Worm (Caenorhabditis elegans) whole organism, L1 larva: ENCODE results near the gene ZK795.2.
A peak's percentile ranks its signal among the peaks of the same experiment; 100 is the strongest.

Experiments used
- C04F5.9 ChIP-seq: sonication (generic microtip); optimal IDR thresholded peaks from 2 replicates; lab custom pipeline; 2016; ENCODE audit warnings: missing genetic modification characterization, missing compliant biosample characterization
- Y116A8C.19 ChIP-seq: sonication (generic microtip); optimal IDR thresholded peaks from 2 replicates; lab custom pipeline; 2016; ENCODE audit warnings: missing compliant biosample characterization, missing genetic modification characterization, borderline replicate concordance
- aha-1 ChIP-seq: fragments of 150-350 bp; optimal IDR thresholded peaks from 2 replicates; lab custom pipeline; 2014; ENCODE audit warnings: missing biosample characterization, missing genetic modification characterization
- ama-1 ChIP-seq: fragments of 150-350 bp; optimal IDR thresholded peaks from 2 replicates; lab custom pipeline; 2014
- blmp-1 ChIP-seq: fragments of 150-350 bp; optimal IDR thresholded peaks from 2 replicates; lab custom pipeline; 2014; ENCODE audit warnings: missing biosample characterization, missing genetic modification characterization
- ceh-8 ChIP-seq: fragments of 200-800 bp; sonication (Bioruptor generic); optimal IDR thresholded peaks from 2 replicates; lab custom pipeline; 2018; ENCODE audit warnings: mild to moderate bottlenecking, missing genetic modification characterization, moderate library complexity, missing compliant biosample characterization
- ceh-88 ChIP-seq: fragments of 200-800 bp; sonication (Bioruptor generic); IDR thresholded peaks from 2 replicates; pipeline ENCODE4 v1.3.6; 2022; ENCODE audit warnings: missing genetic modification characterization, missing compliant biosample characterization
- ceh-90 ChIP-seq: sonication (generic microtip); optimal IDR thresholded peaks from 2 replicates; lab custom pipeline; 2016; ENCODE audit warnings: missing genetic modification characterization, missing compliant biosample characterization
- ces-1 ChIP-seq: fragments of 150-350 bp; optimal IDR thresholded peaks from 2 replicates; lab custom pipeline; 2014; ENCODE audit warnings: missing biosample characterization, missing genetic modification reagents, missing genetic modification characterization
- dpl-1 ChIP-seq, 3 experiments: fragments of 150-350 bp in 2 of 3; sonication (generic microtip) in 1 of 3; optimal IDR thresholded peaks; 2 replicates each; lab custom pipeline; 2014 to 2017; ENCODE audit warnings: missing biosample characterization in 3 of 3, missing genetic modification characterization in 3 of 3, missing genetic modification reagents in 3 of 3
- dsc-1 ChIP-seq: sonication (generic microtip); optimal IDR thresholded peaks from 2 replicates; lab custom pipeline; 2016; ENCODE audit warnings: mild to moderate bottlenecking, missing genetic modification characterization, missing compliant biosample characterization
- efl-1 ChIP-seq, 4 experiments: fragments of 150-350 bp; optimal IDR thresholded peaks in 3 of 4; peaks in 1 of 4; 1 replicate in 1 of 4; 2 replicates in 3 of 4; lab custom pipeline; 2014; ENCODE audit warnings: missing biosample characterization in 2 of 4, missing genetic modification characterization in 2 of 4, missing genetic modification reagents in 2 of 4
- egl-27 ChIP-seq, 2 experiments: fragments of 150-350 bp in 1 of 2; sonication (generic microtip); optimal IDR thresholded peaks; 3 replicates each; lab custom pipeline; 2017 to 2018; ENCODE audit warnings: missing biosample characterization in 2 of 2, missing genetic modification characterization in 2 of 2, missing genetic modification reagents in 2 of 2
- elt-3 ChIP-seq, 6 experiments: fragments of 150-350 bp in 1 of 6; sonication (generic microtip); optimal IDR thresholded peaks; 2 replicates each; lab custom pipeline; 2017 to 2018; ENCODE audit warnings: missing biosample characterization in 6 of 6, missing genetic modification characterization in 6 of 6, inconsistent platforms in 1 of 6
- ets-5 ChIP-seq: fragments of 200-800 bp; sonication (Bioruptor generic); IDR thresholded peaks from 2 replicates; pipeline ENCODE4 v1.3.6; 2022; ENCODE audit warnings: missing genetic modification characterization, missing compliant biosample characterization
- fkh-10 ChIP-seq: sonication (generic microtip); optimal IDR thresholded peaks from 2 replicates; lab custom pipeline; 2017; ENCODE audit warnings: missing biosample characterization, missing genetic modification reagents, missing genetic modification characterization
- fkh-4 ChIP-seq: sonication (generic microtip); optimal IDR thresholded peaks from 2 replicates; lab custom pipeline; 2016; ENCODE audit warnings: missing compliant biosample characterization, missing genetic modification characterization, borderline replicate concordance
- fkh-8 ChIP-seq: sonication (generic microtip); optimal IDR thresholded peaks from 2 replicates; lab custom pipeline; 2016; ENCODE audit warnings: mild to moderate bottlenecking, missing genetic modification characterization, missing compliant biosample characterization
- fos-1 ChIP-seq: fragments of 150-350 bp; optimal IDR thresholded peaks from 2 replicates; lab custom pipeline; 2014; ENCODE audit warnings: missing biosample characterization, missing genetic modification characterization
- grh-1 ChIP-seq: fragments of 200-800 bp; sonication (Bioruptor generic); IDR thresholded peaks from 2 replicates; pipeline ENCODE4 v1.3.6; 2022; ENCODE audit warnings: missing genetic modification reagents, missing genetic modification characterization, missing compliant biosample characterization
- hlh-17 ChIP-seq: fragments of 200-800 bp; sonication (Bioruptor generic); optimal IDR thresholded peaks from 2 replicates; lab custom pipeline; 2018; ENCODE audit warnings: missing genetic modification characterization, mild to moderate bottlenecking, missing compliant biosample characterization, moderate library complexity, borderline replicate concordance
- hlh-4 ChIP-seq: sonication (generic microtip); optimal IDR thresholded peaks from 2 replicates; lab custom pipeline; 2016; ENCODE audit warnings: mild to moderate bottlenecking, missing genetic modification characterization, missing compliant biosample characterization
- irx-1 ChIP-seq: sonication (generic microtip); optimal IDR thresholded peaks from 2 replicates; lab custom pipeline; 2016; ENCODE audit warnings: missing genetic modification characterization, missing compliant biosample characterization
- jun-1 ChIP-seq: fragments of 150-350 bp; optimal IDR thresholded peaks from 2 replicates; lab custom pipeline; 2014; ENCODE audit warnings: missing biosample characterization, missing genetic modification reagents, missing genetic modification characterization
- lin-13 ChIP-seq: fragments of 150-350 bp; optimal IDR thresholded peaks from 2 replicates; lab custom pipeline; 2014; ENCODE audit warnings: missing biosample characterization, missing genetic modification reagents, missing genetic modification characterization
- lin-14 ChIP-seq: fragments of 200-800 bp; sonication (Bioruptor generic); optimal IDR thresholded peaks from 2 replicates; lab custom pipeline; 2018; ENCODE audit warnings: mild to moderate bottlenecking, missing genetic modification characterization, moderate library complexity, missing compliant biosample characterization
- lin-35 ChIP-seq, 2 experiments: fragments of 150-350 bp; optimal IDR thresholded peaks; 2 replicates each; lab custom pipeline; 2014; ENCODE audit warnings: missing biosample characterization in 2 of 2, missing genetic modification characterization in 2 of 2, missing genetic modification reagents in 2 of 2
- mab-9 ChIP-seq: fragments of 200-800 bp; sonication (Bioruptor generic); IDR thresholded peaks from 2 replicates; pipeline ENCODE4 v1.3.6; 2022; ENCODE audit warnings: missing genetic modification reagents, missing genetic modification characterization, missing compliant biosample characterization
- mef-2 ChIP-seq: fragments of 150-350 bp; optimal IDR thresholded peaks from 2 replicates; lab custom pipeline; 2014; ENCODE audit warnings: missing biosample characterization, missing genetic modification characterization
- mep-1 ChIP-seq: fragments of 150-350 bp; optimal IDR thresholded peaks from 2 replicates; lab custom pipeline; 2014; ENCODE audit warnings: missing biosample characterization, missing genetic modification characterization
- nhr-11 ChIP-seq: fragments of 150-350 bp; optimal IDR thresholded peaks from 2 replicates; lab custom pipeline; 2014; ENCODE audit warnings: missing biosample characterization, missing genetic modification characterization
- nhr-19 ChIP-seq: fragments of 200-800 bp; sonication (Bioruptor generic); conservative IDR thresholded peaks from 2 replicates; pipeline ENCODE4 v1.3.6; 2022; ENCODE audit warnings: missing genetic modification characterization, missing compliant biosample characterization
- nhr-20 ChIP-seq: sonication (generic microtip); optimal IDR thresholded peaks from 2 replicates; lab custom pipeline; 2016; ENCODE audit warnings: mild to moderate bottlenecking, missing genetic modification characterization, missing compliant biosample characterization
- nhr-28 ChIP-seq: fragments of 150-350 bp; optimal IDR thresholded peaks from 2 replicates; lab custom pipeline; 2014; ENCODE audit warnings: missing biosample characterization, missing genetic modification characterization
- nhr-47 ChIP-seq: sonication (generic microtip); optimal IDR thresholded peaks from 2 replicates; lab custom pipeline; 2016; ENCODE audit warnings: mild to moderate bottlenecking, missing genetic modification characterization, moderate library complexity, missing compliant biosample characterization
- nhr-71 ChIP-seq: sonication (generic microtip); optimal IDR thresholded peaks from 2 replicates; lab custom pipeline; 2016; ENCODE audit warnings: mild to moderate bottlenecking, missing genetic modification characterization, moderate library complexity, missing compliant biosample characterization
- nhr-84 ChIP-seq: sonication (generic microtip); optimal IDR thresholded peaks from 2 replicates; lab custom pipeline; 2017; ENCODE audit warnings: missing biosample characterization, missing genetic modification characterization
- pag-3 ChIP-seq: sonication (generic microtip); optimal IDR thresholded peaks from 2 replicates; lab custom pipeline; 2017; ENCODE audit warnings: missing genetic modification characterization, mild to moderate bottlenecking, missing compliant biosample characterization, antibody characterized with exemption, borderline replicate concordance; ENCODE audit not compliant: insufficient read depth
- rnt-1 ChIP-seq: sonication (generic microtip); optimal IDR thresholded peaks from 2 replicates; lab custom pipeline; 2016; ENCODE audit warnings: mild to moderate bottlenecking, missing genetic modification characterization, moderate library complexity, missing compliant biosample characterization
- snu-23 ChIP-seq: sonication (generic microtip); optimal IDR thresholded peaks from 2 replicates; lab custom pipeline; 2016; ENCODE audit warnings: missing genetic modification characterization, missing compliant biosample characterization
- sptf-1 ChIP-seq: fragments of 150-350 bp; optimal IDR thresholded peaks from 2 replicates; lab custom pipeline; 2014; ENCODE audit warnings: missing biosample characterization, missing genetic modification characterization
- sup-37 ChIP-seq: fragments of 200-800 bp; sonication (Bioruptor generic); optimal IDR thresholded peaks from 2 replicates; lab custom pipeline; 2018; ENCODE audit warnings: mild to moderate bottlenecking, missing genetic modification characterization, missing compliant biosample characterization
- swsn-7 ChIP-seq: sonication (generic microtip); optimal IDR thresholded peaks from 2 replicates; lab custom pipeline; 2016; ENCODE audit warnings: missing genetic modification characterization, missing compliant biosample characterization
- tbx-2 ChIP-seq: sonication (generic microtip); optimal IDR thresholded peaks from 2 replicates; lab custom pipeline; 2016; ENCODE audit warnings: missing genetic modification characterization, missing compliant biosample characterization
- tlp-1 ChIP-seq: fragments of 150-350 bp; optimal IDR thresholded peaks from 2 replicates; lab custom pipeline; 2014; ENCODE audit warnings: missing biosample characterization, missing genetic modification characterization
- unc-130 ChIP-seq: fragments of 150-350 bp; optimal IDR thresholded peaks from 2 replicates; lab custom pipeline; 2017; ENCODE audit warnings: missing biosample characterization, missing genetic modification characterization, inconsistent platforms
- unc-30 ChIP-seq: sonication (generic microtip); optimal IDR thresholded peaks from 2 replicates; lab custom pipeline; 2017; ENCODE audit warnings: missing biosample characterization, missing genetic modification characterization
- unc-62 ChIP-seq: fragments of 150-350 bp; optimal IDR thresholded peaks from 2 replicates; lab custom pipeline; 2014; ENCODE audit warnings: missing biosample characterization, missing genetic modification reagents, missing genetic modification characterization
- unc-86 ChIP-seq: sonication (generic microtip); optimal IDR thresholded peaks from 2 replicates; lab custom pipeline; 2016; ENCODE audit warnings: missing genetic modification characterization, missing compliant biosample characterization
- unc-98 ChIP-seq: fragments of 200-800 bp; sonication (Bioruptor generic); IDR thresholded peaks from 2 replicates; pipeline ENCODE4 v1.3.6; 2022; ENCODE audit warnings: missing genetic modification characterization, missing compliant biosample characterization
- ztf-11 ChIP-seq, 2 experiments: sonication (generic microtip); optimal IDR thresholded peaks; 2 replicates each; lab custom pipeline; 2016 to 2017; ENCODE audit warnings: missing genetic modification characterization in 2 of 2, missing biosample characterization in 1 of 2, missing compliant biosample characterization in 1 of 2
- ztf-4 ChIP-seq: fragments of 150-350 bp; optimal IDR thresholded peaks from 2 replicates; lab custom pipeline; 2014; ENCODE audit warnings: missing biosample characterization, missing genetic modification characterization

The ZK795.2 gene

DNA sequence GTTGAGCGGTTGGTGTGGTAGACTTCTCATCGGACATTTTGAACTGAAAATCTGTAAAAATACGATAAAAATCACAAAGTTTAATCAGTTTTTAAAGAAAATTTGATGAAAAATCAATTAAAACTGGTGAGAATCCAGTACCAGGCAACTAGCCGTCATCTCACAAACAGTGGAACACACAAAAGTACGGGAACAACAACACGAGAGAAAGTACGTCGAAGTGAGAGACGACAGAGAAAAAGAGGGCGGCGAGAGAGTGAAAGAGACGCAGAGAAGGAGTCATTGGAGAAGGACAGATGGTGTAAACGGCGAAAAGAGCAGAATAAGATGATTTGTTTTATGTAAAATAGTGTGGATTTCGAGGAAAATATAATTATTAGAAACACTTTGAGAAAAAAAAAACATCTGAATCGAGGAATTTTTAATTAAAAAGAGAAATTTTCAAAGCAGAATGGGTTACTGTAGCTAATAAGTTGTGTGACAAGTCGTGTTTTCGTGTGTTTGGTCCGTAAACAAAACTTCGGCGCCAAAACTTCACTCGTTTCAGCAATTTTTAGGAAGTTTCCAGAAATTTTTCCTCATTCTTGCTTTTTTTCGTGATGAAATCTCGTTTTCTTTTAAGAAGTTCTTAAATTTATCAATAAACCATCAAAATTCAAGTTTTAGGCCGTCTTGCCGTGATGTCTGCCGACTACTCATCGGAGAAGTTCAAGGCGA lies 8.6 kb upstream of the ZK795.2 start, which contains the start of the genes hsb-1 and let-99:
Gene hsb-1 (minus strand): TSS at position 51 of the 717 bp plus-strand sequence.
Gene let-99 (plus strand): TSS at position 667 of the 717 bp plus-strand sequence.
- TF ChIP-seq nhr-47 (tag; lab: Kevin White, UChicago) (no peak), hlh-17 (no peak), fos-1 (tag; lab: Kevin White, UChicago) (no peak), nhr-84 (no peak), efl-1 (optimal IDR thresholded peaks at IDR 0.05; lab: Kevin White, UChicago) (peak; percentile 69 to 84), efl-1 (GFP tag; optimal IDR thresholded peaks at IDR 0.05 in 1 of 2; lab: Kevin White, UChicago) (peak; percentile 40 to 83), tbx-2 (no peak), hlh-4 (no peak), lin-35 (GFP tag; optimal IDR thresholded peaks at IDR 0.05; lab: Kevin White, UChicago) (peak; percentile 33 to 51), fkh-8 (tag; lab: Kevin White, UChicago) (no peak), ceh-8 (no peak), nhr-11 (tag; lab: Kevin White, UChicago) (no peak), unc-98 (GFP tag; lab: Robert Waterston, UW) (no peak), mab-9 (GFP tag; lab: Robert Waterston, UW) (no peak), fkh-10 (no peak), unc-86 (tag; lab: Kevin White, UChicago) (no peak), grh-1 (GFP tag; lab: Robert Waterston, UW) (no peak), lin-14 (GFP tag; lab: Kevin White, UChicago) (peak; percentile 84), blmp-1 (tag; lab: Kevin White, UChicago) (peak; percentile 19), egl-27 (tag; optimal IDR thresholded peaks at IDR 0.05; lab: Kevin White, UChicago) (no peak), ztf-11 (tag; optimal IDR thresholded peaks at IDR 0.05; lab: Kevin White, UChicago) (no peak), ceh-90 (no peak), unc-62 (GFP tag; lab: Kevin White, UChicago) (no peak), mep-1 (tag; lab: Kevin White, UChicago) (no peak), ama-1 (lab: Kevin White, UChicago) (no peak), elt-3 (tag; optimal IDR thresholded peaks at IDR 0.05; lab: Kevin White, UChicago) (no peak), snu-23 (no peak), C04F5.9 (tag; lab: Kevin White, UChicago) (no peak), Y116A8C.19 (tag; lab: Kevin White, UChicago) (no peak), unc-130 (tag; lab: Kevin White, UChicago) (no peak), nhr-28 (tag; lab: Kevin White, UChicago) (no peak), fkh-4 (tag; lab: Kevin White, UChicago) (no peak), sptf-1 (tag; lab: Kevin White, UChicago) (no peak), tlp-1 (tag; lab: Kevin White, UChicago) (no peak), dpl-1 (GFP tag; optimal IDR thresholded peaks at IDR 0.05; lab: Kevin White, UChicago) (peak; percentile 1 to 52 (median 52)), nhr-19 (no peak), unc-30 (tag; lab: Kevin White, UChicago) (no peak), irx-1 (no peak), jun-1 (no peak), swsn-7 (tag; lab: Kevin White, UChicago) (peak; percentile 27), lin-13 (GFP tag; lab: Kevin White, UChicago) (no peak), aha-1 (tag; lab: Kevin White, UChicago) (no peak), ces-1 (GFP tag; lab: Kevin White, UChicago) (no peak), mef-2 (tag; lab: Kevin White, UChicago) (no peak), rnt-1 (tag; lab: Kevin White, UChicago) (peak; percentile 66), pag-3 (tag; lab: Kevin White, UChicago) (no peak), ceh-88 (no peak), ets-5 (GFP tag; lab: Robert Waterston, UW) (no peak), nhr-20 (tag; lab: Kevin White, UChicago) (no peak), sup-37 (no peak), dsc-1 (tag; lab: Kevin White, UChicago) (no peak), ztf-4 (no peak), nhr-71 (tag; lab: Kevin White, UChicago) (no peak)
